Worm (Caenorhabditis elegans): ENCODE results near the gene srh-277.

- TF ChIP-seq tbx-11 (GFP tag; IDR thresholded peaks at IDR 0.05) (no peak), ama-1 (optimal IDR thresholded peaks at IDR 0.05) (no peak), hnd-1 (tag; optimal IDR thresholded peaks at IDR 0.05) (no peak), B0310.2 (tag; optimal IDR thresholded peaks at IDR 0.05) (no peak), hmbx-1 (tag; optimal IDR thresholded peaks at IDR 0.05) (no peak), flt-1 (GFP tag; IDR thresholded peaks at IDR 0.05) (no peak), tbx-37 (GFP tag; conservative IDR thresholded peaks at IDR 0.05) (no peak), tra-4 (tag; optimal IDR thresholded peaks at IDR 0.05) (no peak), ceh-36 (tag; optimal IDR thresholded peaks at IDR 0.05) (no peak)
These were observed 40.6 kb upstream of the srh-277 start, which contains the start of gene fbxa-18 for ce11 chrV:16142371-16142770.

Data from whole organism, early embryonic.